Worm (Caenorhabditis elegans): Measurements from ENCODE around the gene F14H12.3.

The F14H12.3 gene

ce11 chrX:4377689-4378088 lies 33.7 kb downstream of the F14H12.3 start, which contains the start of gene R160.12:
Gene R160.12 (minus strand): TSS chrX:4377789.
- TF ChIP-seq Y95B8A.8 (GFP tag; IDR thresholded peaks at IDR 0.05), result no peak
- no peak for TF ChIP-seq snpc-1.3 (tag; optimal IDR thresholded peaks at IDR 0.05; ENCODE audit: insufficient read depth)

DNA sequence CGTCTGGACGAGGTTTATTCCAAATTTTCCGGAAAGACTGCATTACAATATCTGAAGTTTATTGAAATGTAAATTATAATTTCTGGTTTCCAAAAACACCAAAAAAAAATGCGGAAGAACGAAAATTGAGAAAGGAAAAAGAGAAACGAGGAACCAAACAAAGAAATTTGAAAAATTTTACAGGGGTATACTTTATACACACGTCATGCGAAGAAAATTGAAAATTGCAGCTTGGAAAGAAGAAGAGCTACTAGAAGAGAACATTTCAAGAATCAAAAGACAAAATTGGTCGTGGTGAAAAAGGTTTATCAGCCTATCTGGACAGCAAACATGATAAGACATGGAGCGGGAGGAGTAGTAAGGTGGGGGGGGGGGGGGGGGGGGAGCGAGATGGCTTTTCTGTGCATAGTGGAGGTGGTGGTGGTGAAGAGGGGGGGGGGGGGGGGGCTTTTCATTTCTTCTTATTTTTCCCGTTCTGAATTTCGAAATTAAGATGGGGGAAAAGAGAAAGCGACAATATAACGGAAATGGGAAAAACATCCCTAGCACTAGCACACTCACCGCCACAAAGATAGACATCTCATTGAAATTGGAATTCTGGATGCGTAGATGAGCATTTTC lies 39.4 kb downstream of the F14H12.3 start, which contains the start of gene lst-2:
TSS of gene lst-2 (minus strand) at position 51 of the 621 bp plus-strand sequence.
- peak; percentile 27; the same call in 1 of the 2 replicates for TF ChIP-seq mcd-1 (GFP tag; IDR thresholded peaks at IDR 0.05)
- TF ChIP-seq egrh-3 (GFP tag; IDR thresholded peaks at IDR 0.05), result peak; percentile 90; the same call in 1 of the 2 replicates
- TF ChIP-seq zfh-2 (GFP tag; conservative IDR thresholded peaks at IDR 0.05), result peak; percentile 79
- TF ChIP-seq Y53F4B.3 (GFP tag; IDR thresholded peaks at IDR 0.05), result no peak
- TF ChIP-seq sdz-38 (tag; optimal IDR thresholded peaks at IDR 0.05), result no peak

DNA sequence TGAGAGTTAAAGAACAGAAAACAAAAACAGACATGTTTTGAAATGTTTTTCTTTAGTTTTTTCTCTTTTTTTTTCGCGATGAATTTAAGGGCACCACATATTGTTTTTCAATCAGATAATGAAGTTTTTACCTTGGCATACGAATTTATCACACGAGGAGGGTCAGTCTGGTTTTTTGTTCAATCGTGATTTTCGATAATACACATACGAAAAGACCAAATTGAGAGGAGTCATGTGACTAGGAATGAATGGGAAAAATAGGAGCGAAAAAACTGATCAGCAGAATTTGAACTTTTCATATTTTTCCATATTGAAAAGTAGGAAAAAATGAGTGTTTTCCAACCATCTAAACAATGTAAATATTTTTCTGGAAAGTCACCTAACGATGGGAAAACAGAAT lies 42.5 kb downstream of the F14H12.3 start:
- TF ChIP-seq rcor-1 (GFP tag; IDR thresholded peaks at IDR 0.05) (no peak), attf-3 (GFP tag; conservative IDR thresholded peaks at IDR 0.05) (no peak), die-1 (tag; optimal IDR thresholded peaks at IDR 0.05) (no peak), akir-1 (GFP tag; optimal IDR thresholded peaks at IDR 0.05) (no peak), aptf-3 (GFP tag; IDR thresholded peaks at IDR 0.05) (no peak), let-526 (GFP tag; IDR thresholded peaks at IDR 0.05) (no peak)

- TF ChIP-seq nhr-179 (tag; optimal IDR thresholded peaks at IDR 0.05) (no peak), T26A5.8 (tag; optimal IDR thresholded peaks at IDR 0.05) (no peak), mcd-1 (GFP tag; IDR thresholded peaks at IDR 0.05) (peak; percentile 71), aptf-2 (GFP tag; conservative IDR thresholded peaks at IDR 0.05) (no peak), cebp-1 (GFP tag; IDR thresholded peaks at IDR 0.05) (peak; percentile 84), cebp-1 (tag; optimal IDR thresholded peaks at IDR 0.05) (peak; percentile 96), hmg-1.2 (GFP tag; IDR thresholded peaks at IDR 0.05) (peak; percentile 98), K12H6.12 (tag; optimal IDR thresholded peaks at IDR 0.05) (peak; percentile 93), lin-40 (tag; optimal IDR thresholded peaks at IDR 0.05) (peak; percentile 89), atf-7 (tag; optimal IDR thresholded peaks at IDR 0.05) (peak; percentile 72), lir-1 (GFP tag; conservative IDR thresholded peaks at IDR 0.05) (peak; percentile 71; the same call in 1 of the 2 replicates), attf-5 (GFP tag; optimal IDR thresholded peaks at IDR 0.05) (peak; percentile 93), let-526 (GFP tag; IDR thresholded peaks at IDR 0.05) (peak; percentile 54; the same call in 1 of the 2 replicates), lin-26 (GFP tag; IDR thresholded peaks at IDR 0.05) (peak; percentile 76; the same call in 1 of the 2 replicates), madf-6 (GFP tag; IDR thresholded peaks at IDR 0.05) (peak; percentile 40), nfya-2 (GFP tag; IDR thresholded peaks at IDR 0.05) (no peak), F55B11.4 (tag; optimal IDR thresholded peaks at IDR 0.05; ENCODE audit: borderline replicate concordance, insufficient read depth) (no peak), nhr-27 (tag; optimal IDR thresholded peaks at IDR 0.05) (no peak), Y95B8A.8 (GFP tag; IDR thresholded peaks at IDR 0.05) (0 out of 2 replicates have a peak, but pooled peaks have one; percentile 19), nhr-80 (tag; optimal IDR thresholded peaks at IDR 0.05) (peak; percentile 87), Y53F4B.3 (GFP tag; IDR thresholded peaks at IDR 0.05) (no peak), athp-1 (tag; optimal IDR thresholded peaks at IDR 0.05) (peak; percentile 23), madf-3 (GFP tag; IDR thresholded peaks at IDR 0.05) (peak; percentile 85), Y53G8AR.9 (GFP tag; conservative IDR thresholded peaks at IDR 0.05) (peak; percentile 69; the same call in 1 of the 2 replicates), dpl-1 (GFP tag; optimal IDR thresholded peaks at IDR 0.05) (peak; percentile 5), egrh-3 (GFP tag; IDR thresholded peaks at IDR 0.05) (peak; percentile 60), egl-18 (GFP tag; IDR thresholded peaks at IDR 0.05) (no peak), ztf-26 (tag; optimal IDR thresholded peaks at IDR 0.05) (peak; percentile 76), ceh-27 (GFP tag; optimal IDR thresholded peaks at IDR 0.05) (peak; percentile 95), C06A6.2 (GFP tag; conservative IDR thresholded peaks at IDR 0.05) (peak; percentile 77), gei-17 (GFP tag; optimal IDR thresholded peaks at IDR 0.05) (peak; percentile 73), nfyb-1 (GFP tag; IDR thresholded peaks at IDR 0.05) (peak; percentile 87), him-1 (tag; optimal IDR thresholded peaks at IDR 0.05) (no peak)
Measured at ce11 chrX:4388834-4389409, 44.9 kb downstream of the F14H12.3 start, which contains the start of gene dpy-23. Gene dpy-23 (plus strand): TSS chrX:4389359.
